Fruit fly (Drosophila melanogaster) whole organism, embryonic: ENCODE data around the gene Cyp313a1.

Source experiments
- ATbp ChIP-seq: fragments of 200-800 bp; sonication (Bioruptor generic); optimal IDR thresholded peaks from 2 replicates; lab custom pipeline; 2017; ENCODE audit warnings: missing biosample characterization, mild to moderate bottlenecking, missing genetic modification characterization, missing genetic modification reagents
- C15 ChIP-seq: fragments of 200-800 bp; sonication (Bioruptor generic); IDR thresholded peaks from 3 replicates; pipeline ENCODE4 v1.3.6; 2022; ENCODE audit warnings: missing biosample characterization, missing genetic modification characterization
- CG10959 ChIP-seq: fragments of 200-800 bp; sonication (Bioruptor generic); IDR thresholded peaks from 2 replicates; pipeline ENCODE4 v1.3.6; 2022; ENCODE audit warnings: missing biosample characterization, missing genetic modification characterization
- CG11560 ChIP-seq: fragments of 200-800 bp; sonication (Bioruptor generic); IDR thresholded peaks from 3 replicates; pipeline ENCODE4 v1.3.6; 2022; ENCODE audit warnings: missing biosample characterization, missing genetic modification characterization
- CG11695 ChIP-seq: fragments of 200-800 bp; sonication (Bioruptor generic); IDR thresholded peaks from 3 replicates; pipeline ENCODE4 v1.3.6; 2022; ENCODE audit warnings: missing biosample characterization, missing genetic modification characterization
- CG14860 ChIP-seq: fragments of 200-800 bp; sonication (Bioruptor generic); IDR thresholded peaks from 3 replicates; pipeline ENCODE4 v1.3.6; 2022; ENCODE audit warnings: missing biosample characterization, missing genetic modification characterization; ENCODE audit not compliant: partially characterized antibody
- CG15269 ChIP-seq: fragments of 200-800 bp; sonication (Bioruptor generic); optimal IDR thresholded peaks from 2 replicates; lab custom pipeline; 2018; ENCODE audit warnings: missing biosample characterization, mild to moderate bottlenecking, missing genetic modification characterization, moderate library complexity
- CG1647 ChIP-seq: fragments of 200-800 bp; sonication (Bioruptor generic); optimal IDR thresholded peaks from 3 replicates; lab custom pipeline; 2016; ENCODE audit warnings: missing biosample characterization, missing genetic modification characterization
- CG17568 ChIP-seq: fragments of 200-800 bp; sonication (Bioruptor generic); optimal IDR thresholded peaks from 2 replicates; lab custom pipeline; 2018; ENCODE audit warnings: missing biosample characterization, mild to moderate bottlenecking, missing genetic modification characterization, moderate library complexity
- CG1832 ChIP-seq: fragments of 200-800 bp; sonication (Bioruptor generic); optimal IDR thresholded peaks from 2 replicates; lab custom pipeline; 2017; ENCODE audit warnings: missing biosample characterization, mild to moderate bottlenecking, missing genetic modification characterization, inconsistent platforms
- CG18476 ChIP-seq: fragments of 200-800 bp; sonication (Bioruptor generic); optimal IDR thresholded peaks from 2 replicates; lab custom pipeline; 2016; ENCODE audit warnings: missing biosample characterization, mild to moderate bottlenecking, missing genetic modification characterization
- CG2889 ChIP-seq: fragments of 200-800 bp; sonication (Bioruptor generic); IDR thresholded peaks from 3 replicates; pipeline ENCODE4 v1.3.6; 2022; ENCODE audit warnings: missing biosample characterization, missing genetic modification characterization
- CG32772 ChIP-seq: fragments of 200-800 bp; sonication (Bioruptor generic); IDR thresholded peaks from 2 replicates; pipeline ENCODE4 v1.3.6; 2022; ENCODE audit warnings: missing biosample characterization, missing genetic modification characterization
- CG34422 ChIP-seq: fragments of 200-800 bp; sonication (Bioruptor generic); IDR thresholded peaks from 3 replicates; pipeline ENCODE4 v1.3.6; 2022; ENCODE audit warnings: missing biosample characterization, missing genetic modification characterization
- CG4707 ChIP-seq: fragments of 200-800 bp; sonication (Bioruptor generic); optimal IDR thresholded peaks from 2 replicates; lab custom pipeline; 2018; ENCODE audit warnings: missing biosample characterization, mild to moderate bottlenecking, missing genetic modification characterization, moderate library complexity
- CG4820 ChIP-seq: fragments of 200-800 bp; sonication (Bioruptor generic); optimal IDR thresholded peaks from 3 replicates; lab custom pipeline; 2016; ENCODE audit warnings: missing biosample characterization, missing genetic modification characterization
- CG6175 ChIP-seq: fragments of 200-800 bp; sonication (Bioruptor generic); IDR thresholded peaks from 3 replicates; pipeline ENCODE4 v1.3.6; 2022; ENCODE audit warnings: missing biosample characterization, missing genetic modification characterization
- CG6654 ChIP-seq: fragments of 200-800 bp; sonication (Bioruptor generic); optimal IDR thresholded peaks from 2 replicates; lab custom pipeline; 2017; ENCODE audit warnings: missing biosample characterization, mild to moderate bottlenecking, missing genetic modification characterization
- CG6813 ChIP-seq: fragments of 200-800 bp; sonication (Bioruptor generic); optimal IDR thresholded peaks from 2 replicates; lab custom pipeline; 2017; ENCODE audit warnings: missing biosample characterization, missing genetic modification characterization, mild to moderate bottlenecking, moderate library complexity, missing genetic modification reagents
- CG6854 ChIP-seq: fragments of 200-800 bp; sonication (Bioruptor generic); optimal IDR thresholded peaks from 3 replicates; lab custom pipeline; 2017; ENCODE audit warnings: missing biosample characterization, mild to moderate bottlenecking, missing genetic modification characterization
- CG7271 ChIP-seq: fragments of 200-800 bp; sonication (Bioruptor generic); optimal IDR thresholded peaks from 2 replicates; lab custom pipeline; 2018; ENCODE audit warnings: missing biosample characterization, mild to moderate bottlenecking, missing genetic modification characterization, moderate library complexity
- CG9609 ChIP-seq: fragments of 200-800 bp; sonication (Bioruptor generic); optimal IDR thresholded peaks from 3 replicates; lab custom pipeline; 2016; ENCODE audit warnings: missing biosample characterization, missing genetic modification characterization
- D ChIP-seq, 2 experiments: fragments of 200-800 bp in 1 of 2; fragments of >200 bp in 1 of 2; sonication (Bioruptor generic) in 1 of 2; optimal IDR thresholded peaks; 2 replicates in 1 of 2; 3 replicates in 1 of 2; lab custom pipeline; 2017; ENCODE audit warnings: mild to moderate bottlenecking in 1 of 2, missing biosample characterization in 1 of 2, missing genetic modification characterization in 1 of 2, missing genetic modification reagents in 1 of 2
- D19B ChIP-seq: fragments of 200-800 bp; sonication (Bioruptor generic); optimal IDR thresholded peaks from 2 replicates; lab custom pipeline; 2017; ENCODE audit warnings: missing biosample characterization, mild to moderate bottlenecking, missing genetic modification characterization
- Dek ChIP-seq: fragments of 200-800 bp; sonication (Bioruptor generic); optimal IDR thresholded peaks from 3 replicates; lab custom pipeline; 2019; ENCODE audit warnings: missing biosample characterization, mild to moderate bottlenecking, missing genetic modification characterization, moderate library complexity
- Doc3 ChIP-seq: fragments of 200-800 bp; sonication (Bioruptor generic); IDR thresholded peaks from 3 replicates; pipeline ENCODE4 v1.3.6; 2022; ENCODE audit warnings: missing biosample characterization, missing genetic modification characterization; ENCODE audit not compliant: partially characterized antibody
- HLH3B ChIP-seq: fragments of 200-800 bp; sonication (Bioruptor generic); IDR thresholded peaks from 2 replicates; pipeline ENCODE4 v1.3.6; 2022; ENCODE audit warnings: missing biosample characterization, missing genetic modification characterization
- Hand ChIP-seq: fragments of 200-800 bp; sonication (Bioruptor generic); optimal IDR thresholded peaks from 2 replicates; lab custom pipeline; 2017; ENCODE audit warnings: mild to moderate bottlenecking, missing biosample characterization, missing genetic modification reagents, missing genetic modification characterization
- MESR4 ChIP-seq: fragments of 200-800 bp; sonication (Bioruptor generic); optimal IDR thresholded peaks from 2 replicates; lab custom pipeline; 2018; ENCODE audit warnings: missing biosample characterization, mild to moderate bottlenecking, missing genetic modification characterization, moderate library complexity
- Mrtf ChIP-seq: fragments of 200-800 bp; sonication (Bioruptor generic); IDR thresholded peaks from 3 replicates; pipeline ENCODE4 v1.3.6; 2022; ENCODE audit warnings: missing biosample characterization, missing genetic modification characterization
- Sin3A ChIP-seq: fragments of >200 bp; optimal IDR thresholded peaks from 2 replicates; lab custom pipeline; 2018
- Ssrp ChIP-seq: fragments of 200-800 bp; sonication (Bioruptor generic); optimal IDR thresholded peaks from 2 replicates; lab custom pipeline; 2018; ENCODE audit warnings: missing biosample characterization, mild to moderate bottlenecking, missing genetic modification characterization, moderate library complexity
- ac ChIP-seq: fragments of 200-800 bp; sonication (Bioruptor generic); optimal IDR thresholded peaks from 3 replicates; lab custom pipeline; 2017; ENCODE audit warnings: missing biosample characterization, mild to moderate bottlenecking, missing genetic modification characterization
- ash1 ChIP-seq: fragments of 200-800 bp; sonication (Bioruptor generic); optimal IDR thresholded peaks from 2 replicates; lab custom pipeline; 2018; ENCODE audit warnings: missing biosample characterization, mild to moderate bottlenecking, missing genetic modification characterization
- ato ChIP-seq: fragments of 200-800 bp; sonication (Bioruptor generic); IDR thresholded peaks from 2 replicates; pipeline ENCODE4 v1.3.6; 2022; ENCODE audit warnings: missing biosample characterization, missing genetic modification characterization; ENCODE audit not compliant: partially characterized antibody
- btn ChIP-seq: fragments of 200-800 bp; sonication (Bioruptor generic); optimal IDR thresholded peaks from 2 replicates; lab custom pipeline; 2016; ENCODE audit warnings: missing biosample characterization, missing genetic modification characterization
- caup ChIP-seq: fragments of 200-800 bp; sonication (Bioruptor generic); optimal IDR thresholded peaks from 3 replicates; lab custom pipeline; 2017; ENCODE audit warnings: missing biosample characterization, mild to moderate bottlenecking, missing genetic modification characterization, moderate library complexity; ENCODE audit not compliant: severe bottlenecking
- ci ChIP-seq: fragments of 200-800 bp; sonication (Bioruptor generic); IDR thresholded peaks from 3 replicates; pipeline ENCODE4 v1.3.6; 2022; ENCODE audit warnings: missing biosample characterization, missing genetic modification characterization
- crp ChIP-seq, 2 experiments: fragments of 200-800 bp; sonication (Bioruptor generic); optimal IDR thresholded peaks; 2 replicates in 1 of 2; 3 replicates in 1 of 2; lab custom pipeline; 2017; ENCODE audit warnings: missing biosample characterization in 2 of 2, missing genetic modification characterization in 2 of 2, mild to moderate bottlenecking in 1 of 2, moderate library complexity in 1 of 2
- cwo ChIP-seq: fragments of 200-800 bp; sonication (Bioruptor generic); optimal IDR thresholded peaks from 3 replicates; lab custom pipeline; 2017; ENCODE audit warnings: missing biosample characterization, missing genetic modification characterization, mild to moderate bottlenecking, moderate library complexity, missing genetic modification reagents
- dati ChIP-seq: fragments of 200-800 bp; sonication (Bioruptor generic); IDR thresholded peaks from 2 replicates; pipeline ENCODE4 v1.3.6; 2022; ENCODE audit warnings: missing biosample characterization, missing genetic modification characterization
- ems ChIP-seq: fragments of 200-800 bp; sonication (Bioruptor generic); optimal IDR thresholded peaks from 3 replicates; lab custom pipeline; 2016; ENCODE audit warnings: missing biosample characterization, missing genetic modification characterization
- gsb-n ChIP-seq: fragments of 200-800 bp; sonication (Bioruptor generic); optimal IDR thresholded peaks from 3 replicates; lab custom pipeline; 2018; ENCODE audit warnings: missing biosample characterization, mild to moderate bottlenecking, missing genetic modification characterization
- hb ChIP-seq: fragments of 200-800 bp; sonication (Bioruptor generic); IDR thresholded peaks from 3 replicates; pipeline ENCODE4 v1.3.6; 2022; ENCODE audit warnings: missing biosample characterization, missing genetic modification characterization; ENCODE audit not compliant: partially characterized antibody
- ind ChIP-seq: fragments of 200-800 bp; sonication (Bioruptor generic); optimal IDR thresholded peaks from 3 replicates; lab custom pipeline; 2016; ENCODE audit warnings: missing biosample characterization, missing genetic modification characterization
- klu ChIP-seq: fragments of 200-800 bp; sonication (Bioruptor generic); IDR thresholded peaks from 2 replicates; pipeline ENCODE4 v1.3.6; 2022; ENCODE audit warnings: missing biosample characterization, missing genetic modification characterization
- lbe ChIP-seq: fragments of 200-800 bp; sonication (Bioruptor generic); optimal IDR thresholded peaks from 2 replicates; lab custom pipeline; 2016; ENCODE audit warnings: missing biosample characterization, mild to moderate bottlenecking, missing genetic modification characterization
- mirr ChIP-seq: fragments of 200-800 bp; sonication (Bioruptor generic); optimal IDR thresholded peaks from 3 replicates; lab custom pipeline; 2018; ENCODE audit warnings: missing biosample characterization, mild to moderate bottlenecking, missing genetic modification characterization
- scrt ChIP-seq: fragments of 200-800 bp; sonication (Bioruptor generic); optimal IDR thresholded peaks from 2 replicates; lab custom pipeline; 2018; ENCODE audit warnings: missing biosample characterization, mild to moderate bottlenecking, missing genetic modification characterization, moderate library complexity
- toy ChIP-seq: fragments of 200-800 bp; sonication (Bioruptor generic); IDR thresholded peaks from 2 replicates; pipeline ENCODE4 v1.3.6; 2022; ENCODE audit warnings: missing biosample characterization, missing genetic modification characterization

Gene Cyp313a1

DNA sequence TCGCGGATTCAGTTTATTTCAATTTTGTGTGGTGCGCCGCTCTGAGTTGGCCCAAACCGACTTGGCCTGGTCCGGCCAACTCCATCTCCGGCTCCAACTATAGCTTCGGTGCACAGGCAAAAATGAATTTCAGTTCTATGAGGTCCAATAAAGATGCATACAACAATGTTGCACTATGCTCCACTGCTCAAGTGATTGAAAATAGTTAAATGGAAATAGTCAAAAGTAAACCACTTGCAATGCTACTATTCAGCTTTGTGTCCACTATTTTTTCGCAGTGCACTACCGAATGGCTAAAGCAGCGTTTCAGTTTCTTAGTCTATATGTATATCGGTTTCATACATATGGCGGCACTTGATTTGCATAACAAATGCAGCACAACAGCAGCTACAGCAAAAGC lies 44.6 kb upstream of the Cyp313a1 start (continued):
- peak; percentile 27 for TF ChIP-seq D19B (GFP tag; lab: Kevin White, UChicago)
- TF ChIP-seq ind (GFP tag; lab: Kevin White, UChicago): peak; percentile 83
- TF ChIP-seq cwo (GFP tag; lab: Kevin White, UChicago): peak; percentile 27
- TF ChIP-seq CG6813 (GFP tag; lab: Kevin White, UChicago): peak; percentile 42
- peak; percentile 65 for TF ChIP-seq ATbp
- TF ChIP-seq Ssrp: peak; percentile 55
- no peak for TF ChIP-seq CG7271 (tag; lab: Kevin White, UChicago)
- TF ChIP-seq Doc3 (GFP tag; lab: Robert Waterston, UW): no peak
- no peak for TF ChIP-seq dati (GFP tag; lab: Robert Waterston, UW)
- TF ChIP-seq ash1 (GFP tag; lab: Kevin White, UChicago): no peak
- no peak for TF ChIP-seq hb (GFP tag; lab: Robert Waterston, UW)
- no peak for TF ChIP-seq ac (GFP tag; lab: Kevin White, UChicago)
- TF ChIP-seq Hand (GFP tag; lab: Kevin White, UChicago): no peak
- TF ChIP-seq CG15269 (tag; lab: Kevin White, UChicago): peak; percentile 75
- TF ChIP-seq CG1832 (GFP tag; lab: Kevin White, UChicago): no peak
- peak; percentile 8 for TF ChIP-seq caup (GFP tag; lab: Kevin White, UChicago)
- TF ChIP-seq HLH3B (GFP tag; lab: Robert Waterston, UW): peak; percentile 87
- peak; percentile 57; the same call in 1 of the 3 replicates for TF ChIP-seq CG11560 (tag; lab: Robert Waterston, UW)
- peak; percentile 83 for TF ChIP-seq Mrtf (GFP tag; lab: Robert Waterston, UW)
- TF ChIP-seq CG6175 (GFP tag; lab: Robert Waterston, UW): no peak
- no peak for TF ChIP-seq CG14860 (GFP tag; lab: Robert Waterston, UW)
- TF ChIP-seq CG4820: peak; percentile 53
- TF ChIP-seq CG2889 (GFP tag; lab: Robert Waterston, UW): peak; percentile 41; the same call in 1 of the 3 replicates
- TF ChIP-seq mirr (GFP tag; lab: Kevin White, UChicago): no peak
- no peak for TF ChIP-seq CG17568 (GFP tag; lab: Kevin White, UChicago)
- TF ChIP-seq btn (GFP tag; lab: Kevin White, UChicago): no peak
- no peak for TF ChIP-seq gsb-n (tag; lab: Kevin White, UChicago)
- TF ChIP-seq ci (GFP tag; lab: Robert Waterston, UW): peak; percentile 79
- no peak for TF ChIP-seq crp (GFP tag; optimal IDR thresholded peaks at IDR 0.05; lab: Kevin White, UChicago)
- no peak for TF ChIP-seq CG6654 (GFP tag; lab: Kevin White, UChicago)
- no peak for TF ChIP-seq lbe (GFP tag; lab: Kevin White, UChicago)
- no peak for TF ChIP-seq toy (GFP tag; lab: Robert Waterston, UW)
- no peak for TF ChIP-seq ato (GFP tag; lab: Robert Waterston, UW)
- TF ChIP-seq scrt: peak; percentile 51
- no peak for TF ChIP-seq CG10959 (GFP tag; lab: Robert Waterston, UW)
- no peak for TF ChIP-seq D (optimal IDR thresholded peaks at IDR 0.05; lab: Kevin White, UChicago)
- peak; percentile 36 for TF ChIP-seq D (GFP tag; optimal IDR thresholded peaks at IDR 0.05; lab: Kevin White, UChicago)
- peak; percentile 76 for TF ChIP-seq ems (GFP tag; lab: Kevin White, UChicago)
- peak; percentile 33; the same call in 1 of the 2 replicates for TF ChIP-seq klu (GFP tag; lab: Robert Waterston, UW)
- TF ChIP-seq CG32772 (GFP tag; lab: Robert Waterston, UW): peak; percentile 74
- TF ChIP-seq CG11695 (GFP tag; lab: Robert Waterston, UW): peak; percentile 70
- TF ChIP-seq CG1647 (GFP tag; lab: Kevin White, UChicago): peak; percentile 46
- no peak for TF ChIP-seq MESR4
- TF ChIP-seq CG6854 (GFP tag; lab: Kevin White, UChicago): no peak
- no peak for TF ChIP-seq CG4707 (GFP tag; lab: Kevin White, UChicago)
- peak; percentile 85 for TF ChIP-seq CG34422 (GFP tag; lab: Robert Waterston, UW)
- TF ChIP-seq C15 (GFP tag; lab: Robert Waterston, UW): 0 out of 3 replicates have a peak, but pooled peaks have one; percentile 18
- TF ChIP-seq Dek (tag; lab: Kevin White, UChicago): peak; percentile 8
- no peak for TF ChIP-seq Sin3A
- TF ChIP-seq CG9609 (GFP tag; lab: Kevin White, UChicago): peak; percentile 45
- peak; percentile 31 for TF ChIP-seq CG18476 (GFP tag; lab: Kevin White, UChicago)
